Fruit fly (Drosophila melanogaster): Measurements from ENCODE around the gene p38c.

- TF ChIP-seq Myc (optimal IDR thresholded peaks at IDR 0.05) (no peak), psq (optimal IDR thresholded peaks at IDR 0.05) (no peak), Sin3A (optimal IDR thresholded peaks at IDR 0.05) (no peak)
Observed at dm6 chr3R:24161173-24161811, 11.3 kb upstream of the p38c start, which contains the start of the genes Myo95E and TBC1d7.
